Worm (Caenorhabditis elegans) whole organism, L4/young adult: ENCODE results near the gene cest-24.

Experiments
- W03F9.2 ChIP-seq: fragments of 150-350 bp; optimal IDR thresholded peaks from 2 replicates; lab custom pipeline; 2014; ENCODE audit warnings: missing biosample characterization, missing genetic modification characterization
- dao-5 ChIP-seq: sonication (generic microtip); optimal IDR thresholded peaks from 2 replicates; lab custom pipeline; 2016; ENCODE audit warnings: missing genotype, missing genetic modification characterization, moderate library complexity, missing compliant biosample characterization
- him-1 ChIP-seq: sonication (generic microtip); optimal IDR thresholded peaks from 2 replicates; lab custom pipeline; 2016; ENCODE audit warnings: missing genotype, missing genetic modification reagents, missing genetic modification characterization, missing compliant biosample characterization

DNA sequence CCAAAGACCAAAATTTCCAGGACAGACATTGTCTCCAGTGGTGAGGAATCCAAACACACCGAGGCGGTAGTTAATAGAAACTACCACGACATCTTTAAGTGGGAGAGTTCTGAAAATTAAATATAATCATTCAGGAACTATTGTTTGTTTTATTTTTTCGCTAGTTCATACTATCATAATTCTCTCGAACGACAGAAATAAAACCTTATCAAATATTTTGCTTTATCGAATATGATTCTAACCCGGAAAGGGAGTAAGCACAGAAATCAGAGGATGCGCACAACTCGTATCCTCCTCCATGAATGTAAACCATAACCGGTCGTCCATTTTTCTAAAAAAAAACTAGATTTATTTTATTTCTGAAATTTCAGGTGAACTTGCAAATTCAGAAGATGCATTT, 48.1 kb downstream of the cest-24 start:
- TF ChIP-seq him-1 (tag; lab: Kevin White, UChicago) (no peak), dao-5 (tag; lab: Kevin White, UChicago) (no peak), W03F9.2 (no peak)
